Worm (Caenorhabditis elegans): ENCODE data around the gene ttbk-6.

DNA sequence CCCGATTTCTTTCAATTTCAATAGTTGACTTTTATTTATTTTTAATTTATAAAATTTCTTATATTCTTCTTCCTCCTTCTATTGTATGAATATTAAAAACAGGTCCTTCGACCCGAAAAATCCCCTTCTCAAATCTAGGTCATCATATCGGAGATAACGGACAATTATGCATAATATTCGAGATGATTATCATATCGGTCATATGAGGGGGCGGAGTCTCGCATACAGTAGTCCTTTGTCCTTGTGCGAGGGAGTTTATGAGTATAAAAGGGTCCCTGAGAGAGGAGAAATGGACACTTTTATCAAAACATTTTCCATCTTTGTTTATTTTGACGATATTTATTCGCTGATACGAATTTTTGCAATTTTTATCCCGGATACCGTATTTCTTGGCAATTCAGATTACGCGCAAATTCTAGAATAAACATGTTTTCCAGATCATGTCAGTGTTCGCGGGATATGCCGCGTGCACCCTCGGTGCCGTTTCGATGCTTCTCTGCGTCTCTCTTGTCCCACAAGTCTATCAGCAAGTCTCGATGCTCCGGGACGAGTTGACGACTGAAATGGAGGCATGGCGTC, 32.5 kb downstream of the ttbk-6 start, which contains the start of gene dpy-17:
- TF ChIP-seq mab-5 (tag; optimal IDR thresholded peaks at IDR 0.05): no peak
- TF ChIP-seq nhr-77 (tag; optimal IDR thresholded peaks at IDR 0.05): no peak
- TF ChIP-seq ztf-11 (tag; optimal IDR thresholded peaks at IDR 0.05): no peak
- no peak for TF ChIP-seq sma-9 (GFP tag; optimal IDR thresholded peaks at IDR 0.05)
- TF ChIP-seq sma-9 (tag; optimal IDR thresholded peaks at IDR 0.05): no peak
- TF ChIP-seq nhr-11 (tag; optimal IDR thresholded peaks at IDR 0.05): no peak
- no peak for TF ChIP-seq egl-27 (tag; optimal IDR thresholded peaks at IDR 0.05)
- no peak for TF ChIP-seq snpc-4 (tag; optimal IDR thresholded peaks at IDR 0.05)
- TF ChIP-seq unc-55 (GFP tag; optimal IDR thresholded peaks at IDR 0.05): no peak
- TF ChIP-seq lsy-2 (tag; optimal IDR thresholded peaks at IDR 0.05): no peak

Data from whole organism, L2 larva.